Fruit fly (Drosophila melanogaster) whole organism, embryonic: ENCODE results near the gene Dh44.

Experiments
- Abd-B ChIP-seq: fragments of 200-800 bp; sonication (Bioruptor generic); optimal IDR thresholded peaks from 2 replicates; lab custom pipeline; 2018; ENCODE audit warnings: missing biosample characterization, mild to moderate bottlenecking, missing genetic modification characterization, moderate library complexity
- Antp ChIP-seq: fragments of 200-800 bp; sonication (Bioruptor generic); optimal IDR thresholded peaks from 3 replicates; lab custom pipeline; 2016; ENCODE audit warnings: missing biosample characterization, missing genetic modification characterization
- Atf3 ChIP-seq: fragments of 200-800 bp; sonication (Bioruptor generic); optimal IDR thresholded peaks from 3 replicates; lab custom pipeline; 2016; ENCODE audit warnings: missing biosample characterization, missing genetic modification characterization
- BtbVII ChIP-seq: fragments of 200-800 bp; sonication (Bioruptor generic); optimal IDR thresholded peaks from 3 replicates; lab custom pipeline; 2017; ENCODE audit warnings: missing biosample characterization, mild to moderate bottlenecking, missing genetic modification characterization
- CG11504 ChIP-seq: fragments of 200-800 bp; sonication (Bioruptor generic); optimal IDR thresholded peaks from 3 replicates; lab custom pipeline; 2019; ENCODE audit warnings: missing biosample characterization, mild to moderate bottlenecking, missing genetic modification characterization, moderate library complexity
- CG11560 ChIP-seq: fragments of 200-800 bp; sonication (Bioruptor generic); IDR thresholded peaks from 3 replicates; pipeline ENCODE4 v1.3.6; 2022; ENCODE audit warnings: missing biosample characterization, missing genetic modification characterization
- CG11695 ChIP-seq: fragments of 200-800 bp; sonication (Bioruptor generic); IDR thresholded peaks from 3 replicates; pipeline ENCODE4 v1.3.6; 2022; ENCODE audit warnings: missing biosample characterization, missing genetic modification characterization
- CG13624 ChIP-seq: fragments of 200-800 bp; sonication (Bioruptor generic); optimal IDR thresholded peaks from 2 replicates; lab custom pipeline; 2016; ENCODE audit warnings: missing biosample characterization, missing genetic modification characterization
- CG13894 ChIP-seq: fragments of 200-800 bp; sonication (Bioruptor generic); optimal IDR thresholded peaks from 3 replicates; lab custom pipeline; 2018; ENCODE audit warnings: missing biosample characterization, mild to moderate bottlenecking, missing genetic modification characterization, moderate library complexity
- CG17186 ChIP-seq: fragments of 200-800 bp; sonication (Bioruptor generic); optimal IDR thresholded peaks from 3 replicates; lab custom pipeline; 2017; ENCODE audit warnings: missing biosample characterization, missing genetic modification reagents, missing genetic modification characterization
- CG17359 ChIP-seq: fragments of 200-800 bp; sonication (Bioruptor generic); optimal IDR thresholded peaks from 3 replicates; lab custom pipeline; 2018; ENCODE audit warnings: missing biosample characterization, mild to moderate bottlenecking, missing genetic modification characterization, moderate library complexity
- CG2116 ChIP-seq: fragments of 200-800 bp; sonication (Bioruptor generic); optimal IDR thresholded peaks from 3 replicates; lab custom pipeline; 2018; ENCODE audit warnings: missing biosample characterization, mild to moderate bottlenecking, missing genetic modification characterization
- CG2889 ChIP-seq: fragments of 200-800 bp; sonication (Bioruptor generic); IDR thresholded peaks from 3 replicates; pipeline ENCODE4 v1.3.6; 2022; ENCODE audit warnings: missing biosample characterization, missing genetic modification characterization
- CG3065 ChIP-seq: fragments of 200-800 bp; sonication (Bioruptor generic); optimal IDR thresholded peaks from 2 replicates; lab custom pipeline; 2016; ENCODE audit warnings: missing biosample characterization, missing genetic modification characterization
- CG32767 ChIP-seq: fragments of 200-800 bp; sonication (Bioruptor generic); IDR thresholded peaks from 2 replicates; pipeline ENCODE4 v1.3.6; 2022; ENCODE audit warnings: missing biosample characterization, missing genetic modification characterization
- CG4282 ChIP-seq: fragments of 200-800 bp; sonication (Bioruptor generic); optimal IDR thresholded peaks from 2 replicates; lab custom pipeline; 2016; ENCODE audit warnings: missing biosample characterization, missing genetic modification characterization
- CG5180 ChIP-seq: fragments of 200-800 bp; sonication (Bioruptor generic); optimal IDR thresholded peaks from 3 replicates; lab custom pipeline; 2017; ENCODE audit warnings: missing biosample characterization, missing genetic modification characterization, mild to moderate bottlenecking, moderate library complexity, missing genetic modification reagents
- CG6654 ChIP-seq: fragments of 200-800 bp; sonication (Bioruptor generic); optimal IDR thresholded peaks from 2 replicates; lab custom pipeline; 2017; ENCODE audit warnings: missing biosample characterization, mild to moderate bottlenecking, missing genetic modification characterization
- CG6689 ChIP-seq: fragments of 200-800 bp; sonication (Bioruptor generic); IDR thresholded peaks from 2 replicates; pipeline ENCODE4 v1.3.6; 2022; ENCODE audit warnings: missing biosample characterization, missing genetic modification characterization
- CG6765 ChIP-seq: fragments of 200-800 bp; sonication (Bioruptor generic); optimal IDR thresholded peaks from 3 replicates; lab custom pipeline; 2017; ENCODE audit warnings: missing biosample characterization, mild to moderate bottlenecking, missing genetic modification characterization
- CG6791 ChIP-seq: fragments of 200-800 bp; sonication (Bioruptor generic); IDR thresholded peaks from 3 replicates; pipeline ENCODE4 v1.3.6; 2022; ENCODE audit warnings: missing biosample characterization, missing genetic modification characterization; ENCODE audit not compliant: partially characterized antibody
- CG7556 ChIP-seq: fragments of 200-800 bp; sonication (Bioruptor generic); optimal IDR thresholded peaks from 2 replicates; lab custom pipeline; 2017; ENCODE audit warnings: missing biosample characterization, mild to moderate bottlenecking, missing genetic modification characterization
- CG9932 ChIP-seq: fragments of 200-800 bp; sonication (Bioruptor generic); IDR thresholded peaks from 2 replicates; pipeline ENCODE4 v1.3.6; 2022; ENCODE audit warnings: missing biosample characterization, missing genetic modification characterization
- Camta ChIP-seq: fragments of 200-800 bp; sonication (Bioruptor generic); optimal IDR thresholded peaks from 2 replicates; lab custom pipeline; 2016; ENCODE audit warnings: missing biosample characterization, missing genetic modification characterization
- Deaf1 ChIP-seq: fragments of 200-800 bp; optimal IDR thresholded peaks from 3 replicates; lab custom pipeline; 2019; ENCODE audit warnings: missing biosample characterization, mild to moderate bottlenecking, missing genetic modification characterization, moderate library complexity
- Dfd ChIP-seq, 2 experiments: fragments of >200 bp; optimal IDR thresholded peaks; 2 replicates each; lab custom pipeline; 2017; ENCODE audit warnings: missing biosample characterization in 2 of 2, missing genetic modification characterization in 2 of 2
- Drgx ChIP-seq: fragments of 200-800 bp; sonication (Bioruptor generic); IDR thresholded peaks from 2 replicates; pipeline ENCODE4 v1.3.6; 2022; ENCODE audit warnings: missing biosample characterization, missing genetic modification characterization
- H15 ChIP-seq: fragments of 200-800 bp; sonication (Bioruptor generic); IDR thresholded peaks from 3 replicates; pipeline ENCODE4 v1.3.6; 2022; ENCODE audit warnings: missing biosample characterization, missing genetic modification characterization
- Lpt ChIP-seq: fragments of >200 bp; optimal IDR thresholded peaks from 2 replicates; lab custom pipeline; 2018; ENCODE audit warnings: missing biosample characterization, missing genetic modification characterization
- Mrtf ChIP-seq: fragments of 200-800 bp; sonication (Bioruptor generic); IDR thresholded peaks from 3 replicates; pipeline ENCODE4 v1.3.6; 2022; ENCODE audit warnings: missing biosample characterization, missing genetic modification characterization
- Pdp1 ChIP-seq, 2 experiments: fragments of 200-800 bp; sonication (Bioruptor generic); optimal IDR thresholded peaks; 3 replicates each; lab custom pipeline; 2016; ENCODE audit warnings: missing biosample characterization in 2 of 2, missing genetic modification characterization in 2 of 2, mild to moderate bottlenecking in 1 of 2, moderate library complexity in 1 of 2
- Rfx ChIP-seq: fragments of 200-800 bp; sonication (Bioruptor generic); IDR thresholded peaks from 2 replicates; pipeline ENCODE4 v1.3.6; 2022; ENCODE audit warnings: missing biosample characterization, missing genetic modification characterization
- Scr ChIP-seq: fragments of 200-800 bp; sonication (Bioruptor generic); IDR thresholded peaks from 2 replicates; pipeline ENCODE4 v1.3.6; 2022; ENCODE audit warnings: missing biosample characterization, missing genetic modification characterization; ENCODE audit not compliant: partially characterized antibody
- Side ChIP-seq: fragments of 200-800 bp; sonication (Bioruptor generic); optimal IDR thresholded peaks from 2 replicates; lab custom pipeline; 2016; ENCODE audit warnings: missing biosample characterization, missing genetic modification characterization
- Six4 ChIP-seq: fragments of 200-800 bp; sonication (Bioruptor generic); optimal IDR thresholded peaks from 2 replicates; lab custom pipeline; 2016; ENCODE audit warnings: missing biosample characterization, missing genetic modification characterization
- TFAM ChIP-seq: fragments of 200-800 bp; sonication (Bioruptor generic); optimal IDR thresholded peaks from 2 replicates; lab custom pipeline; 2017; ENCODE audit warnings: missing biosample characterization, missing genetic modification characterization, inconsistent platforms
- Usf ChIP-seq: fragments of 200-800 bp; sonication (Bioruptor generic); optimal IDR thresholded peaks from 2 replicates; lab custom pipeline; 2017; ENCODE audit warnings: missing genotype, missing biosample characterization, missing genetic modification characterization
- ac ChIP-seq: fragments of 200-800 bp; sonication (Bioruptor generic); optimal IDR thresholded peaks from 3 replicates; lab custom pipeline; 2017; ENCODE audit warnings: missing biosample characterization, mild to moderate bottlenecking, missing genetic modification characterization
- cwo ChIP-seq: fragments of 200-800 bp; sonication (Bioruptor generic); optimal IDR thresholded peaks from 3 replicates; lab custom pipeline; 2017; ENCODE audit warnings: missing biosample characterization, missing genetic modification characterization, mild to moderate bottlenecking, moderate library complexity, missing genetic modification reagents
- gfzf ChIP-seq: fragments of 200-800 bp; sonication (Bioruptor generic); optimal IDR thresholded peaks from 2 replicates; lab custom pipeline; 2016; ENCODE audit warnings: missing biosample characterization, mild to moderate bottlenecking, missing genetic modification characterization, moderate library complexity
- insv ChIP-seq, 2 experiments: fragments of 200-800 bp; sonication (Bioruptor generic); optimal IDR thresholded peaks; 3 replicates each; lab custom pipeline; 2016 to 2018; ENCODE audit warnings: missing biosample characterization in 2 of 2, missing genetic modification characterization in 2 of 2
- kah ChIP-seq: fragments of 200-800 bp; sonication (Bioruptor generic); optimal IDR thresholded peaks from 2 replicates; lab custom pipeline; 2018; ENCODE audit warnings: missing biosample characterization, mild to moderate bottlenecking, missing genetic modification characterization
- mam ChIP-seq: fragments of 200-800 bp; sonication (Bioruptor generic); optimal IDR thresholded peaks from 3 replicates; lab custom pipeline; 2016; ENCODE audit warnings: missing biosample characterization, missing genetic modification characterization
- otp ChIP-seq: fragments of 200-800 bp; sonication (Bioruptor generic); IDR thresholded peaks from 3 replicates; pipeline ENCODE4, ENCODE4 v1.3.6; 2022; ENCODE audit warnings: missing biosample characterization, missing genetic modification characterization
- rib ChIP-seq: fragments of 200-800 bp; sonication (Bioruptor generic); IDR thresholded peaks from 2 replicates; pipeline ENCODE4 v1.3.6; 2022; ENCODE audit warnings: missing biosample characterization, missing genetic modification characterization
- ro ChIP-seq: fragments of 200-800 bp; sonication (Bioruptor generic); IDR thresholded peaks from 2 replicates; pipeline ENCODE4 v1.3.6; 2022; ENCODE audit warnings: missing biosample characterization, missing genetic modification characterization
- scrt ChIP-seq: fragments of 200-800 bp; sonication (Bioruptor generic); optimal IDR thresholded peaks from 2 replicates; lab custom pipeline; 2018; ENCODE audit warnings: missing biosample characterization, mild to moderate bottlenecking, missing genetic modification characterization, moderate library complexity
- sens ChIP-seq: fragments of 200-800 bp; sonication (Bioruptor generic); peaks from one replicate; lab custom pipeline; 2016; ENCODE audit warnings: missing biosample characterization, missing genetic modification characterization
- shn ChIP-seq: fragments of 200-800 bp; sonication (Bioruptor generic); optimal IDR thresholded peaks from 3 replicates; lab custom pipeline; 2016; ENCODE audit warnings: missing biosample characterization, missing genetic modification characterization
- vfl ChIP-seq: fragments of 200-800 bp; sonication (Bioruptor generic); optimal IDR thresholded peaks from 2 replicates; lab custom pipeline; 2016; ENCODE audit warnings: missing biosample characterization, missing genetic modification characterization
- zen2 ChIP-seq: fragments of 200-800 bp; sonication (Bioruptor generic); IDR thresholded peaks from 3 replicates; pipeline ENCODE4 v1.3.6; 2022; ENCODE audit warnings: missing biosample characterization, missing genetic modification characterization; ENCODE audit not compliant: partially characterized antibody

The Dh44 gene

DNA sequence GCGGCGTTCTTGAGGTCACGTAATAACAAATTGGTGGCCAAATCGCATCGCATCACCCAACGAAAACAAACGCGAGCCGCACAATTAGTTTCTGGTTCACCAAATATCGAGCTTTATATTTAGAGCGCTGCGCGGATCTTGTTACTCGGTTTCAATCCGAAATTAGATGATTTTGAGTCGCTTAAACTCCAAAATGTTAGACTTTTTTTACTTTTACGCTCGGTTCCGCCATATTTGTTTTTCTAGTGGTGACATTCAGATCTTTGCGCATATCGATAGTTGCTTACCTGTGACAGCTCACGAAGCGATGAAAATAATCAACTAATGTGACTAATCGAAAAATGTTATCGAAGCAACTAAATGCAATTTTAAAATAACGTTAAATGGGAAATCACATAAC lies 621 bp upstream of the Dh44 start, which contains the start of gene Scm (continued):
- no peak for TF ChIP-seq Drgx (GFP tag; lab: Robert Waterston, UW)
- TF ChIP-seq Scr (GFP tag; lab: Robert Waterston, UW), result peak; percentile 88
- TF ChIP-seq insv (GFP tag; optimal IDR thresholded peaks at IDR 0.05; lab: Kevin White, UChicago), result no peak
- TF ChIP-seq Atf3 (GFP tag; lab: Kevin White, UChicago), result no peak
- peak; percentile 36 for TF ChIP-seq CG13624 (GFP tag; lab: Kevin White, UChicago)
- no peak for TF ChIP-seq CG6765 (GFP tag; lab: Kevin White, UChicago)
- no peak for TF ChIP-seq kah
- TF ChIP-seq CG17359 (tag; lab: Kevin White, UChicago), result no peak
- TF ChIP-seq Mrtf (GFP tag; lab: Robert Waterston, UW), result no peak
- TF ChIP-seq ro (GFP tag; lab: Robert Waterston, UW), result no peak
- no peak for TF ChIP-seq CG9932 (GFP tag; lab: Robert Waterston, UW)
- no peak for TF ChIP-seq Camta (GFP tag; lab: Kevin White, UChicago)
- no peak for TF ChIP-seq BtbVII (GFP tag; lab: Kevin White, UChicago)
- no peak for TF ChIP-seq Abd-B (GFP tag; lab: Kevin White, UChicago)
- TF ChIP-seq otp (GFP tag; lab: Robert Waterston, UW), result no peak
- peak; percentile 5 for TF ChIP-seq CG3065 (GFP tag; lab: Kevin White, UChicago)
- no peak for TF ChIP-seq CG2889 (GFP tag; lab: Robert Waterston, UW)
- no peak for TF ChIP-seq cwo (GFP tag; lab: Kevin White, UChicago)

DNA sequence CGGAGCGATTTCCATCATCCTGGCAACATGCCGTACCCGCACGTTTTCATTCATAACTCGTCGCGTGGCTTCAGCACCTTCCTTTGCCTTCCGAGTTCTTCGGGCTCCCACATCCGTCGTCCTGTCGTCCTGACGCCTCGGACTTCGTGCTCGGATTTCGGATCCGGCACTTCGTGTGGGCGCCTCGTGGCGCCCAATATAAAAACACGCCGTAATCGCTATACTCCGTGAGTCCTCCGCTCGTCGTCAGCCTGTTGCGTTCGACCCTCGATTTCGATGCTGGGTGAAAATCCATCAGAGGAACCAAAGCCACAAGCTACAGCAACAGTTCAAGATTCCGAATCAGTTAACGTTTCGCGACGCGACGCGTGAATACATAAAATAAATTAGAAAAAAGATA lies 2.3 kb downstream of the Dh44 start:
- TF ChIP-seq CG6689 (no peak), vfl (no peak), CG4282 (GFP tag; lab: Kevin White, UChicago) (no peak), CG11560 (tag; lab: Robert Waterston, UW) (no peak), Usf (GFP tag; lab: Kevin White, UChicago) (no peak), Antp (no peak), zen2 (GFP tag; lab: Robert Waterston, UW) (no peak), CG13894 (peak; percentile 79), H15 (GFP tag; lab: Robert Waterston, UW) (no peak), CG6654 (GFP tag; lab: Kevin White, UChicago) (no peak), ac (no peak), CG32767 (GFP tag; lab: Robert Waterston, UW) (no peak), sens (peak; percentile 16), Deaf1 (tag; lab: Kevin White, UChicago) (peak; percentile 93), CG5180 (GFP tag; lab: Kevin White, UChicago) (no peak), CG11504 (peak; percentile 30), mam (no peak), Dfd (GFP tag; optimal IDR thresholded peaks at IDR 0.05; lab: Kevin White, UChicago) (no peak), CG7556 (GFP tag; lab: Kevin White, UChicago) (no peak), CG17186 (GFP tag; lab: Kevin White, UChicago) (no peak), Lpt (GFP tag; lab: Kevin White, UChicago) (no peak), shn (GFP tag; lab: Kevin White, UChicago) (no peak), TFAM (no peak), scrt (GFP tag; lab: Kevin White, UChicago) (peak; percentile 83), gfzf (GFP tag; lab: Kevin White, UChicago) (no peak), Six4 (no peak), CG11695 (GFP tag; lab: Robert Waterston, UW) (no peak), Rfx (GFP tag; lab: Robert Waterston, UW) (0 out of 2 replicates have a peak, but pooled peaks have one; percentile 4), Side (GFP tag; lab: Kevin White, UChicago) (no peak), rib (GFP tag; lab: Robert Waterston, UW) (no peak), Pdp1 (GFP tag; optimal IDR thresholded peaks at IDR 0.05; lab: Kevin White, UChicago) (no peak), ro (GFP tag; lab: Robert Waterston, UW) (no peak), CG6791 (GFP tag; lab: Robert Waterston, UW) (no peak), CG2116 (GFP tag; lab: Kevin White, UChicago) (no peak)
